Worm (Caenorhabditis elegans): ENCODE results near the gene pef-1.

ce11 chrIII:907990-908389, 18.1 kb downstream of the pef-1 start:
- TF ChIP-seq ceh-9 (tag; optimal IDR thresholded peaks at IDR 0.05) (no peak), lin-11 (tag; optimal IDR thresholded peaks at IDR 0.05) (no peak), nhr-11 (tag; optimal IDR thresholded peaks at IDR 0.05) (no peak), ama-1 (optimal IDR thresholded peaks at IDR 0.05) (no peak), pros-1 (tag; optimal IDR thresholded peaks at IDR 0.05) (no peak), pha-2 (tag; optimal IDR thresholded peaks at IDR 0.05) (no peak), unc-55 (GFP tag; optimal IDR thresholded peaks at IDR 0.05) (no peak), pat-9 (tag; optimal IDR thresholded peaks at IDR 0.05) (no peak), unc-3 (GFP tag; conservative IDR thresholded peaks at IDR 0.05) (no peak), unc-3 (tag; optimal IDR thresholded peaks at IDR 0.05) (no peak)

Data from whole organism, late embryonic.